Worm (Caenorhabditis elegans) whole organism, midembryonic: ENCODE results near the gene C38C3.6.

Experiments used
- T22C8.4 ChIP-seq: fragments of 200-800 bp; sonication (Bioruptor generic); IDR thresholded peaks from 2 replicates; pipeline ENCODE4 v1.3.6; 2022; ENCODE audit warnings: missing genetic modification characterization, missing compliant biosample characterization
- cog-1 ChIP-seq: sonication (generic microtip); optimal IDR thresholded peaks from 2 replicates; lab custom pipeline; 2016; ENCODE audit warnings: missing genetic modification characterization, missing compliant biosample characterization
- flt-1 ChIP-seq: fragments of 200-800 bp; sonication (Bioruptor generic); IDR thresholded peaks from 2 replicates; pipeline ENCODE4 v1.3.6; 2022; ENCODE audit warnings: missing genetic modification characterization, missing compliant biosample characterization
- klf-2 ChIP-seq: fragments of 200-800 bp; sonication (Bioruptor generic); conservative IDR thresholded peaks from 2 replicates; pipeline ENCODE4 v1.3.6; 2022; ENCODE audit warnings: missing genetic modification reagents, missing genetic modification characterization, missing compliant biosample characterization
- med-1 ChIP-seq: sonication (generic microtip); optimal IDR thresholded peaks from 2 replicates; lab custom pipeline; 2017; ENCODE audit warnings: missing genetic modification characterization, mild to moderate bottlenecking, missing compliant biosample characterization, antibody characterized with exemption, missing genetic modification reagents; ENCODE audit not compliant: insufficient read depth
- ref-1 ChIP-seq: fragments of 200-800 bp; sonication (Bioruptor generic); conservative IDR thresholded peaks from 2 replicates; pipeline ENCODE4 v1.3.6; 2022; ENCODE audit warnings: missing genetic modification reagents, missing genetic modification characterization, missing compliant biosample characterization
- tab-1 ChIP-seq: fragments of 200-800 bp; sonication (Bioruptor generic); IDR thresholded peaks from 2 replicates; pipeline ENCODE4 v1.3.6; 2022; ENCODE audit warnings: missing genetic modification characterization, missing compliant biosample characterization
- ztf-23 ChIP-seq: fragments of 200-800 bp; sonication (Bioruptor generic); IDR thresholded peaks from 2 replicates; pipeline ENCODE4 v1.3.6; 2022; ENCODE audit warnings: missing genetic modification reagents, missing genetic modification characterization, missing compliant biosample characterization
- ztf-29 ChIP-seq: fragments of 200-800 bp; sonication (Bioruptor generic); IDR thresholded peaks from 2 replicates; pipeline ENCODE4 v1.3.6; 2022; ENCODE audit warnings: missing genetic modification reagents, missing genetic modification characterization, missing compliant biosample characterization

DNA sequence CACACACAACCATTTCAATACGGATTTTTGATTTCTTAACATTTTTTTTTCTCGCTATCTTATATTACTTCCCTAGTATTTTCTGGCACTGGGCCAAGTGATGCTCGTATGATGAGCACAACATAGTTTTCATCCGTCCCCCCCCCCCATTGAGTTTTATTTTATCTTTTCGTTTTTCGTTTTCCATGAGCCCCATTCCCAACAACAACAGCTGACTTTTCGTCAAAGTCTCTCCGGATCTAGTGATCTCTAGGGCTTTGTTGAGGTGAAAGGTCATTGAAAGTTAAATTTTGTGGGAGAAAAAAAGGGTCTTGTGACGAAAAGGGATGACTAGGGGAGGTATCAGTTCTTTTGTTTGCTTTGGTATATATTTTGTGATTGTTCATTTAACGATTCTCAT, 10.6 kb downstream of the C38C3.6 start:
- TF ChIP-seq med-1 (GFP tag; lab: Kevin White, UChicago) (no peak), tab-1 (GFP tag; lab: Robert Waterston, UW) (no peak), ref-1 (GFP tag; lab: Robert Waterston, UW) (no peak), flt-1 (no peak), T22C8.4 (GFP tag; lab: Robert Waterston, UW) (no peak), ztf-29 (no peak), cog-1 (no peak), klf-2 (GFP tag; lab: Robert Waterston, UW) (no peak), ztf-23 (GFP tag; lab: Robert Waterston, UW) (no peak)
